Fruit fly (Drosophila melanogaster) whole organism, pupa: ENCODE data around the gene CG14947.

Source experiments
- CG12605 ChIP-seq: fragments of 200-800 bp; sonication (Bioruptor generic); IDR thresholded peaks from 2 replicates; pipeline ENCODE4 v1.3.6; 2022; ENCODE audit warnings: missing biosample characterization, missing genetic modification characterization
- EcR ChIP-seq: fragments of 200-800 bp; sonication (Bioruptor generic); optimal IDR thresholded peaks from 3 replicates; lab custom pipeline; 2019; ENCODE audit warnings: missing biosample characterization, missing genetic modification characterization, mild to moderate bottlenecking, moderate library complexity, missing genetic modification reagents

DNA sequence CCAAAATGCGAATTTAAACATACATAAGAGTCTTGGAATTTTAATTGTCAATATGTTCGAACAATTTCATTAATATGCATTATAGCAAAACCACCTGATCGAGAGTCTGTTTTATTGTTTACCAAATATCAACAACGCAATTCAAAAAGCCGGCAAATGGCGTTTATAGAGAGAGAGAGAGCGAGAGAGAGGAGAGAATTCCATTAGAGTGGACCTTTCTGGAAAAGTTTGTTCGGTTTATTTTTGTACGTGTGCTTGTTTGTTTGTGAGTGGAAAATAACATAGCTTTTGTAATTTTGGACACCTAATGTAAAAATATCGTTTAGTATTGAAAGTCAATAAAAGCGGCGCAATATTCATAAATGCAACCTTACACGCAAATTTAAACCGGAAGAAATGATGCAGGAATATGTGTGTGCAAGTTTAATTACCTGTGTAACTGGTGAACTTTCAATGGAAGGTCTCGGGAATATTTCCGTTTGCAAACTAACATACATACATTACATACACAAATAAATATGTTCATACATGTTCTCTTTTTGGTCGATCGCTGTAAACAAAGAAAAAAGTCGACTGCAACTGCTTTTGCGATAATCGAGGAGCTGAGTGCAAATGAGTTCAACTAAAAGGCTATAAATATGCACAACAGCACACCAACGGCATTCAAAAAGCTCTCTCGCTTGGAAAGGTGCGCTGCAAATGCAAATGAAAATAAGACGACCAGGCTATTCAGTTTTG, 31.1 kb upstream of the CG14947 start, which contains the start of gene CG6785:
- TF ChIP-seq CG12605 (GFP tag; lab: Robert Waterston, UW) (peak; percentile 63), EcR (GFP tag; lab: Kevin White, UChicago) (peak; percentile 95)
